Worm (Caenorhabditis elegans) whole organism, L4 larva: ENCODE data around the gene F56C4.2.
A peak's percentile ranks its signal among the peaks of the same experiment; 100 is the strongest.

Experiments
- D1046.2 ChIP-seq: fragments of 200-800 bp; sonication (Bioruptor generic); IDR thresholded peaks from 2 replicates; pipeline ENCODE4 v1.3.6; 2022; ENCODE audit warnings: missing genetic modification characterization, missing compliant biosample characterization
- F10B5.3 ChIP-seq: sonication (generic microtip); optimal IDR thresholded peaks from 2 replicates; lab custom pipeline; 2016; ENCODE audit warnings: mild to moderate bottlenecking, missing genetic modification characterization, missing compliant biosample characterization
- T26A8.4 ChIP-seq: fragments of 200-800 bp; sonication (Bioruptor generic); IDR thresholded peaks from 2 replicates; pipeline ENCODE4 v1.3.6; 2022; ENCODE audit warnings: missing genetic modification characterization, missing compliant biosample characterization
- Y105C5A.15 ChIP-seq: fragments of 200-800 bp; sonication (Bioruptor generic); IDR thresholded peaks from 2 replicates; pipeline ENCODE4 v1.3.6; 2022; ENCODE audit warnings: missing genetic modification characterization, missing compliant biosample characterization
- ZK337.2 ChIP-seq: fragments of 200-800 bp; sonication (Bioruptor generic); IDR thresholded peaks from 2 replicates; pipeline ENCODE4 v1.3.6; 2022; ENCODE audit warnings: missing genetic modification reagents, missing genetic modification characterization, missing compliant biosample characterization
- ama-1 ChIP-seq: fragments of 150-350 bp; optimal IDR thresholded peaks from 2 replicates; lab custom pipeline; 2014; ENCODE audit warnings: inconsistent platforms, mixed read lengths
- attf-4 ChIP-seq: sonication (generic microtip); optimal IDR thresholded peaks from 3 replicates; lab custom pipeline; 2017; ENCODE audit warnings: missing biosample characterization, missing genetic modification characterization
- ceh-32 ChIP-seq: sonication (generic microtip); optimal IDR thresholded peaks from 2 replicates; lab custom pipeline; 2016; ENCODE audit warnings: mild to moderate bottlenecking, missing genetic modification characterization, missing compliant biosample characterization; ENCODE audit not compliant: poor library complexity
- ceh-44 ChIP-seq: fragments of 200-800 bp; sonication (Bioruptor generic); IDR thresholded peaks from 2 replicates; pipeline ENCODE4 v1.3.6; 2022; ENCODE audit warnings: missing genetic modification reagents, missing genetic modification characterization, missing compliant biosample characterization
- ceh-82 ChIP-seq: sonication (generic microtip); optimal IDR thresholded peaks from 2 replicates; lab custom pipeline; 2017; ENCODE audit warnings: missing biosample characterization, missing genetic modification characterization
- ctbp-1 ChIP-seq: fragments of 200-800 bp; sonication (Bioruptor generic); IDR thresholded peaks from 2 replicates; pipeline ENCODE4 v1.3.6; 2022; ENCODE audit warnings: missing genetic modification reagents, missing genetic modification characterization, missing compliant biosample characterization
- daf-12 ChIP-seq: fragments of 150-350 bp; optimal IDR thresholded peaks from 2 replicates; lab custom pipeline; 2014; ENCODE audit warnings: missing biosample characterization, missing genetic modification reagents, missing genetic modification characterization
- daf-16 ChIP-seq, 3 experiments: sonication (generic microtip); optimal IDR thresholded peaks; 2 replicates each; lab custom pipeline; 2016 to 2017; ENCODE audit warnings: missing genetic modification characterization in 3 of 3, missing genetic modification reagents in 3 of 3, mild to moderate bottlenecking in 2 of 3, missing compliant biosample characterization in 2 of 3, missing biosample characterization in 1 of 3, moderate library complexity in 1 of 3
- daf-19 ChIP-seq: fragments of 200-800 bp; sonication (Bioruptor generic); conservative IDR thresholded peaks from 2 replicates; pipeline ENCODE4 v1.3.6; 2022; ENCODE audit warnings: missing genetic modification characterization, missing compliant biosample characterization
- dmd-6 ChIP-seq: fragments of 200-800 bp; sonication (Bioruptor generic); IDR thresholded peaks from 2 replicates; pipeline ENCODE4 v1.3.6; 2022; ENCODE audit warnings: missing genetic modification reagents, missing genetic modification characterization, missing compliant biosample characterization
- dve-1 ChIP-seq: sonication (generic microtip); optimal IDR thresholded peaks from 2 replicates; lab custom pipeline; 2017; ENCODE audit warnings: antibody characterized with exemption, mild to moderate bottlenecking, missing genetic modification characterization, missing compliant biosample characterization; ENCODE audit not compliant: insufficient read depth
- fos-1 ChIP-seq: fragments of 150-350 bp; optimal IDR thresholded peaks from 2 replicates; lab custom pipeline; 2014; ENCODE audit warnings: missing biosample characterization, missing genetic modification characterization
- hif-1 ChIP-seq, 2 experiments: sonication (generic microtip); optimal IDR thresholded peaks; 2 replicates each; lab custom pipeline; 2016 to 2017; ENCODE audit warnings: missing compliant biosample characterization in 2 of 2, missing genetic modification characterization in 2 of 2, missing genetic modification reagents in 2 of 2, missing genotype in 2 of 2, mild to moderate bottlenecking in 1 of 2
- hlh-11 ChIP-seq: fragments of 200-800 bp; sonication (Bioruptor generic); optimal IDR thresholded peaks from 2 replicates; lab custom pipeline; 2018; ENCODE audit warnings: mild to moderate bottlenecking, missing genetic modification characterization, missing compliant biosample characterization
- lin-13 ChIP-seq: fragments of 150-350 bp; optimal IDR thresholded peaks from 2 replicates; lab custom pipeline; 2014; ENCODE audit warnings: missing biosample characterization, missing genetic modification reagents, missing genetic modification characterization
- mdl-1 ChIP-seq, 2 experiments: fragments of 150-350 bp in 1 of 2; sonication (generic microtip) in 1 of 2; optimal IDR thresholded peaks; 2 replicates each; lab custom pipeline; 2014 to 2017; ENCODE audit warnings: missing biosample characterization in 2 of 2, missing genetic modification characterization in 2 of 2
- mdt-29 ChIP-seq: fragments of 200-800 bp; sonication (Bioruptor generic); IDR thresholded peaks from 2 replicates; pipeline ENCODE4 v1.3.6; 2022; ENCODE audit warnings: missing genetic modification reagents, missing genetic modification characterization, missing compliant biosample characterization
- mep-1 ChIP-seq: fragments of 150-350 bp; sonication (generic microtip); optimal IDR thresholded peaks from 3 replicates; lab custom pipeline; 2014; ENCODE audit warnings: missing biosample characterization, missing genetic modification characterization
- mxl-3 ChIP-seq: fragments of 200-800 bp; sonication (Bioruptor generic); optimal IDR thresholded peaks from 2 replicates; lab custom pipeline; 2018; ENCODE audit warnings: mild to moderate bottlenecking, missing genetic modification characterization, missing compliant biosample characterization
- nhr-10 ChIP-seq: fragments of 150-350 bp; optimal IDR thresholded peaks from 2 replicates; lab custom pipeline; 2014; ENCODE audit warnings: missing biosample characterization, missing genetic modification characterization
- nhr-11 ChIP-seq: fragments of 150-350 bp; optimal IDR thresholded peaks from 2 replicates; lab custom pipeline; 2014; ENCODE audit warnings: missing biosample characterization, missing genetic modification characterization
- nhr-25 ChIP-seq: sonication (generic microtip); optimal IDR thresholded peaks from 2 replicates; lab custom pipeline; 2017; ENCODE audit warnings: missing genetic modification characterization, mild to moderate bottlenecking, missing compliant biosample characterization, antibody characterized with exemption, moderate library complexity, borderline replicate concordance; ENCODE audit not compliant: insufficient read depth
- nhr-28 ChIP-seq: fragments of 150-350 bp; optimal IDR thresholded peaks from 2 replicates; lab custom pipeline; 2014; ENCODE audit warnings: missing biosample characterization, missing genetic modification characterization
- nhr-6 ChIP-seq: fragments of 150-350 bp; optimal IDR thresholded peaks from 2 replicates; lab custom pipeline; 2014; ENCODE audit warnings: missing biosample characterization, missing genetic modification characterization
- nhr-76 ChIP-seq: fragments of 150-350 bp; optimal IDR thresholded peaks from 2 replicates; lab custom pipeline; 2014; ENCODE audit warnings: missing biosample characterization, missing genetic modification characterization
- saeg-2 ChIP-seq: fragments of 200-800 bp; sonication (Bioruptor generic); IDR thresholded peaks from 2 replicates; pipeline ENCODE4 v1.3.6; 2022; ENCODE audit warnings: missing genetic modification reagents, missing genetic modification characterization, missing compliant biosample characterization
- sdz-12 ChIP-seq: fragments of 200-800 bp; sonication (Bioruptor generic); optimal IDR thresholded peaks from 2 replicates; lab custom pipeline; 2018; ENCODE audit warnings: mild to moderate bottlenecking, missing genetic modification characterization, missing compliant biosample characterization
- spr-1 ChIP-seq: sonication (generic microtip); optimal IDR thresholded peaks from 2 replicates; lab custom pipeline; 2016; ENCODE audit warnings: mild to moderate bottlenecking, missing genetic modification characterization, missing compliant biosample characterization
- spr-3 ChIP-seq: fragments of 200-800 bp; sonication (Bioruptor generic); optimal IDR thresholded peaks from 2 replicates; lab custom pipeline; 2018; ENCODE audit warnings: mild to moderate bottlenecking, missing genetic modification characterization, missing compliant biosample characterization
- tag-97 ChIP-seq: fragments of 200-800 bp; sonication (Bioruptor generic); IDR thresholded peaks from 2 replicates; pipeline ENCODE4 v1.3.6; 2022; ENCODE audit warnings: missing genetic modification characterization, missing compliant biosample characterization
- unc-130 ChIP-seq: sonication (generic microtip); optimal IDR thresholded peaks from 2 replicates; lab custom pipeline; 2016; ENCODE audit warnings: missing genetic modification reagents, missing genetic modification characterization, missing compliant biosample characterization
- unc-62 ChIP-seq, 3 experiments: fragments of 150-350 bp in 1 of 3; sonication (generic microtip); optimal IDR thresholded peaks in 2 of 3; peaks in 1 of 3; 1 replicate in 1 of 3; 2 replicates in 2 of 3; lab custom pipeline; 2014 to 2017; ENCODE audit warnings: missing biosample characterization in 3 of 3, missing genetic modification characterization in 3 of 3, missing genetic modification reagents in 3 of 3, missing genotype in 1 of 3
- vab-7 ChIP-seq: fragments of 200-800 bp; sonication (Bioruptor generic); IDR thresholded peaks from 2 replicates; pipeline ENCODE4 v1.3.6; 2022; ENCODE audit warnings: missing genetic modification reagents, missing genetic modification characterization, missing compliant biosample characterization
- zip-2 ChIP-seq: fragments of 150-350 bp; optimal IDR thresholded peaks from 2 replicates; lab custom pipeline; 2014; ENCODE audit warnings: missing biosample characterization, missing genetic modification characterization

Gene F56C4.2

DNA sequence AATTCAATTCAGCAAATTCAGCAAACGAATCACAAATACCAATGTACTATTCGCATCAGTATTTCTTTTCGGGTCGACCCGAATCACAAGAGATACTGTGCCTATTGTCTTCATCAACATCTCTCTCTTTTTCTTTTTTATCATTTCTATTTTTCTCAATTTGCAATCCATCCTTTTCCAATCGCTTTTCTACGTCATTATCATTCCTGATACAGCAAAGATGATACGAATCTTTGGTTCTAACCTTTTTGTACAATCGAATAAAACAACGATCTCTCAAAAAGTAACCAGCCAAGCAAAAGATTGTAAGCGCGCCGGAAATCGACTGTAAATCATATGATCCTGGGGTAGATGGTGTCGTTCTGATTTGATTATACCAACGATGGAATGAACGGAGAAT lies 29.2 kb upstream of the F56C4.2 start:
- peak; percentile 48 for TF ChIP-seq nhr-28 (tag; lab: Kevin White, UChicago)
- peak; percentile 39 for TF ChIP-seq nhr-76 (tag; lab: Kevin White, UChicago)
- no peak for TF ChIP-seq daf-16 (GFP tag; optimal IDR thresholded peaks at IDR 0.05; lab: Kevin White, UChicago)
- TF ChIP-seq daf-16 (tag; optimal IDR thresholded peaks at IDR 0.05; lab: Kevin White, UChicago), result no peak
- no peak for TF ChIP-seq fos-1 (tag; lab: Kevin White, UChicago)
- peak; percentile 11; the same call in 1 of the 2 replicates for TF ChIP-seq dmd-6

DNA sequence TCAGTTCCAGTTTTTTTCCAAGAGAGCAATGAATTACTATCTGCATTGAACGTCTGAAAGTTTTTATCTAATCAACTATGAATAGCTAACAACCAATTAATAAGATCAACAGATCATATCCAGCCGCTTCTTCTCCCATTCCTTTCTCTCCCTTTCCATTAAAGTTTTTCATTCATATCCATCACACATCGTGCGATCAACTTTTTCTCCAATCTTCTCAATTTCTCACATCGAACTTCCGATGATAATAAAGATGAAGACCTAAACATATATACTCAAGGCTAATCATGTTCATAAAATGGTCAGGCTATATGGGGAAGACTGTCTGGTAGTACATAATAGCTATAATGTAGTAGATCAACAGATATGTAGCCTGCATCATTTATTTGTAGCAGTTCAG lies 26.8 kb upstream of the F56C4.2 start:
- TF ChIP-seq saeg-2 (no peak), T26A8.4 (GFP tag; lab: Robert Waterston, UW) (no peak), sdz-12 (GFP tag; lab: Kevin White, UChicago) (no peak), mdt-29 (no peak), lin-13 (GFP tag; lab: Kevin White, UChicago) (no peak), unc-130 (GFP tag; lab: Kevin White, UChicago) (no peak), nhr-10 (tag; lab: Kevin White, UChicago) (no peak), ceh-32 (no peak), dve-1 (tag; lab: Kevin White, UChicago) (no peak), ceh-44 (GFP tag; lab: Robert Waterston, UW) (no peak), nhr-6 (tag; lab: Kevin White, UChicago) (no peak), zip-2 (tag; lab: Kevin White, UChicago) (no peak), D1046.2 (no peak), nhr-25 (tag; lab: Kevin White, UChicago) (no peak), mep-1 (no peak), ceh-82 (tag; lab: Kevin White, UChicago) (no peak), daf-12 (tag; lab: Kevin White, UChicago) (no peak), daf-16 (GFP tag; optimal IDR thresholded peaks at IDR 0.05; lab: Kevin White, UChicago) (no peak), daf-16 (tag; optimal IDR thresholded peaks at IDR 0.05; lab: Kevin White, UChicago) (no peak), daf-19 (GFP tag; lab: Robert Waterston, UW) (no peak)

- TF ChIP-seq nhr-28 (tag; lab: Kevin White, UChicago) (peak; percentile 3), spr-3 (GFP tag; lab: Kevin White, UChicago) (no peak), mep-1 (no peak), hlh-11 (tag; lab: Kevin White, UChicago) (peak; percentile 41), ZK337.2 (no peak), vab-7 (GFP tag; lab: Robert Waterston, UW) (no peak)
Observed at ce11 chrIV:10614918-10615477, 24.1 kb upstream of the F56C4.2 start, which contains the start of gene ptr-14. Gene ptr-14, plus strand, starts transcription at chrIV:10615427.

DNA sequence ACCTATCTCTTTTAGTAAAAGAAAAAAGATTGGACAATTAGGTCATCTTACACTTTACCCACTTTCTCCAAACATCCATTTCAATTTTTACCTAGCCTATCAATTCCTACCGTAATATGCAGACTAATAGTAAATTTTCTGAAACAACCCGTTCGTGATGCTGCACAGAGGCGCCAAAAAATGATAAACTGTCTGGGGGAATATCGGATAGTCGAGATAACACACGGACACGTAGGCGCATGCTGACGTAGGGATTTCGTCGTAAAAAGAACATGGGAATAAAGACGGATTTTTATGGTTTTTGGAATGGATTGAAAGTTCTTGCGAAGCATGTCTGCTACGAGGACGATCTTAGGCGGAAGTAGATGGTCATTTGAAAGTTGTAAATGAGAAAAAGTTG lies 22.7 kb upstream of the F56C4.2 start:
- TF ChIP-seq hif-1 (tag; optimal IDR thresholded peaks at IDR 0.05; lab: Kevin White, UChicago) (no peak), spr-3 (GFP tag; lab: Kevin White, UChicago) (no peak), unc-130 (GFP tag; lab: Kevin White, UChicago) (no peak), unc-62 (GFP tag; optimal IDR thresholded peaks at IDR 0.05 in 1 of 2; lab: Kevin White, UChicago) (peak in 1 of 2 experiments; percentile 78), unc-62 (tag; optimal IDR thresholded peaks at IDR 0.05; lab: Kevin White, UChicago) (no peak), attf-4 (tag; lab: Kevin White, UChicago) (no peak), ceh-82 (tag; lab: Kevin White, UChicago) (no peak), ctbp-1 (GFP tag; lab: Robert Waterston, UW) (no peak), ama-1 (lab: Kevin White, UChicago) (no peak), mdl-1 (tag; optimal IDR thresholded peaks at IDR 0.05; lab: Kevin White, UChicago) (no peak), nhr-6 (tag; lab: Kevin White, UChicago) (no peak), tag-97 (GFP tag; lab: Robert Waterston, UW) (no peak), nhr-25 (tag; lab: Kevin White, UChicago) (no peak), nhr-11 (tag; lab: Kevin White, UChicago) (no peak), mdt-29 (no peak), spr-1 (no peak), mxl-3 (peak; percentile 37), F10B5.3 (no peak), Y105C5A.15 (GFP tag; lab: Robert Waterston, UW) (no peak)
